Fruit fly (Drosophila melanogaster) whole organism, prepupa: Measurements from ENCODE around the gene CG7914.

Experiments
- CG7368 ChIP-seq: fragments of 200-800 bp; sonication (Bioruptor generic); optimal IDR thresholded peaks from 3 replicates; lab custom pipeline; 2016; ENCODE audit warnings: missing biosample characterization, missing genetic modification characterization
- Hr4 ChIP-seq: fragments of 200-800 bp; sonication (Bioruptor generic); optimal IDR thresholded peaks from 3 replicates; lab custom pipeline; 2016; ENCODE audit warnings: missing biosample characterization, missing genetic modification characterization
- cyc ChIP-seq: fragments of 200-800 bp; sonication (Bioruptor generic); optimal IDR thresholded peaks from 3 replicates; lab custom pipeline; 2016; ENCODE audit warnings: missing biosample characterization, missing genetic modification characterization
- lz ChIP-seq: fragments of 200-800 bp; sonication (Bioruptor generic); optimal IDR thresholded peaks from 3 replicates; lab custom pipeline; 2016; ENCODE audit warnings: missing biosample characterization, missing genetic modification characterization
- vri ChIP-seq: fragments of 200-800 bp; sonication (Bioruptor generic); optimal IDR thresholded peaks from 3 replicates; lab custom pipeline; 2016; ENCODE audit warnings: missing biosample characterization, mild to moderate bottlenecking, missing genetic modification characterization

DNA sequence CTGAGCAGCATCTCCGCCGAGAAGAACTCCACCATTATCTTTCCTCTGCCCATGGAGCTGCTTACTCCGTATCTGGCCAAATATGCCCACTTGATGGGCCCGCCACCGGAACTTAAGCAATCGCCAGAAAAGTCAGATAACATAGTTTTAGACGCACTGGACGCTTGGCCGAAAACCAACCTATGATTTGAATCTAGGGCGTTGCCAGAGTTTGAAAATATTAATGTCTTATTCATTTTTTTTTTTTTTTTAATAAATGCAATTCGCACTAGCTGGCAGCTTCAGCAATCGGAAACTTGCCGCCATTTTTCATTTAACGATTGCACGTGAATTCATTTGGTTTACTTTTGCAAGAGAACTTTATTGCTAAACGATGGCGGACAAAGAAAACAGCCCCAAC lies 3.3 kb downstream of the CG7914 start, which contains the start of gene HP1D3csd:
- TF ChIP-seq lz (GFP tag; lab: Kevin White, UChicago) = no peak
- TF ChIP-seq Hr4 (GFP tag; lab: Kevin White, UChicago) = no peak
- no peak for TF ChIP-seq cyc
- TF ChIP-seq CG7368 (GFP tag; lab: Kevin White, UChicago) = no peak
- TF ChIP-seq vri = no peak
